Worm (Caenorhabditis elegans) whole organism, L4 larva: Measurements from ENCODE around the gene clec-76.

Source experiments
- D1046.2 ChIP-seq: fragments of 200-800 bp; sonication (Bioruptor generic); IDR thresholded peaks from 2 replicates; pipeline ENCODE4 v1.3.6; 2022; ENCODE audit warnings: missing genetic modification characterization, missing compliant biosample characterization
- F26F4.8 ChIP-seq: fragments of 200-800 bp; sonication (Bioruptor generic); conservative IDR thresholded peaks from 2 replicates; pipeline ENCODE4 v1.3.6; 2022; ENCODE audit warnings: missing genetic modification characterization, missing compliant biosample characterization
- F37D6.2 ChIP-seq: sonication (generic microtip); optimal IDR thresholded peaks from 2 replicates; lab custom pipeline; 2016; ENCODE audit warnings: mild to moderate bottlenecking, missing genetic modification characterization, missing compliant biosample characterization
- F49E8.2 ChIP-seq: sonication (generic microtip); optimal IDR thresholded peaks from 2 replicates; lab custom pipeline; 2016; ENCODE audit warnings: missing compliant biosample characterization, mild to moderate bottlenecking, missing genetic modification characterization, borderline replicate concordance
- R02D3.7 ChIP-seq: fragments of 150-350 bp; sonication (generic microtip); optimal IDR thresholded peaks from 3 replicates; lab custom pipeline; 2014; ENCODE audit warnings: missing biosample characterization, missing genetic modification characterization
- Y105C5A.15 ChIP-seq: fragments of 200-800 bp; sonication (Bioruptor generic); IDR thresholded peaks from 2 replicates; pipeline ENCODE4 v1.3.6; 2022; ENCODE audit warnings: missing genetic modification characterization, missing compliant biosample characterization
- Y48G9A.11 ChIP-seq: fragments of 200-800 bp; sonication (Bioruptor generic); IDR thresholded peaks from 2 replicates; pipeline ENCODE4 v1.3.6; 2022; ENCODE audit warnings: missing genetic modification reagents, missing genetic modification characterization, missing compliant biosample characterization
- Y75B8A.6 ChIP-seq: fragments of 200-800 bp; sonication (Bioruptor generic); IDR thresholded peaks from 2 replicates; pipeline ENCODE4 v1.3.6; 2022; ENCODE audit warnings: missing genetic modification reagents, missing genetic modification characterization, missing compliant biosample characterization
- ZK337.2 ChIP-seq: fragments of 200-800 bp; sonication (Bioruptor generic); IDR thresholded peaks from 2 replicates; pipeline ENCODE4 v1.3.6; 2022; ENCODE audit warnings: missing genetic modification reagents, missing genetic modification characterization, missing compliant biosample characterization
- aha-1 ChIP-seq: fragments of 150-350 bp; peaks from one replicate; lab custom pipeline; 2014; ENCODE audit warnings: missing biosample characterization, missing genetic modification characterization
- attf-4 ChIP-seq: sonication (generic microtip); optimal IDR thresholded peaks from 3 replicates; lab custom pipeline; 2017; ENCODE audit warnings: missing biosample characterization, missing genetic modification characterization
- ceh-20 ChIP-seq: fragments of 200-800 bp; sonication (Bioruptor generic); IDR thresholded peaks from 2 replicates; pipeline ENCODE4 v1.3.6; 2022; ENCODE audit warnings: missing genetic modification reagents, missing genetic modification characterization, missing compliant biosample characterization
- ceh-62 ChIP-seq: sonication (generic microtip); optimal IDR thresholded peaks from 2 replicates; lab custom pipeline; 2017; ENCODE audit warnings: missing biosample characterization, missing genetic modification characterization
- ceh-82 ChIP-seq: sonication (generic microtip); optimal IDR thresholded peaks from 2 replicates; lab custom pipeline; 2017; ENCODE audit warnings: missing biosample characterization, missing genetic modification characterization
- ctbp-1 ChIP-seq: fragments of 200-800 bp; sonication (Bioruptor generic); IDR thresholded peaks from 2 replicates; pipeline ENCODE4 v1.3.6; 2022; ENCODE audit warnings: missing genetic modification reagents, missing genetic modification characterization, missing compliant biosample characterization
- daf-19 ChIP-seq: fragments of 200-800 bp; sonication (Bioruptor generic); conservative IDR thresholded peaks from 2 replicates; pipeline ENCODE4 v1.3.6; 2022; ENCODE audit warnings: missing genetic modification characterization, missing compliant biosample characterization
- dmd-8 ChIP-seq: fragments of 200-800 bp; sonication (Bioruptor generic); IDR thresholded peaks from 2 replicates; pipeline ENCODE4 v1.3.6; 2022; ENCODE audit warnings: missing genetic modification characterization, missing compliant biosample characterization
- dpl-1 ChIP-seq: fragments of 150-350 bp; optimal IDR thresholded peaks from 2 replicates; lab custom pipeline; 2014; ENCODE audit warnings: missing biosample characterization, missing genetic modification reagents, missing genetic modification characterization
- duxl-1 ChIP-seq: sonication (generic microtip); optimal IDR thresholded peaks from 2 replicates; lab custom pipeline; 2016; ENCODE audit warnings: mild to moderate bottlenecking, missing genetic modification characterization, moderate library complexity, missing compliant biosample characterization; ENCODE audit not compliant: poor library complexity
- egl-27 ChIP-seq: sonication (generic microtip); optimal IDR thresholded peaks from 3 replicates; lab custom pipeline; 2017; ENCODE audit warnings: missing biosample characterization, missing genetic modification reagents, missing genetic modification characterization
- gei-8 ChIP-seq: fragments of 200-800 bp; sonication (Bioruptor generic); optimal IDR thresholded peaks from 2 replicates; lab custom pipeline; 2018; ENCODE audit warnings: mild to moderate bottlenecking, missing genetic modification characterization, missing compliant biosample characterization
- hif-1 ChIP-seq, 2 experiments: sonication (generic microtip); optimal IDR thresholded peaks; 2 replicates each; lab custom pipeline; 2016 to 2017; ENCODE audit warnings: missing compliant biosample characterization in 2 of 2, missing genetic modification characterization in 2 of 2, missing genetic modification reagents in 2 of 2, missing genotype in 2 of 2, mild to moderate bottlenecking in 1 of 2
- hlh-30 ChIP-seq: sonication (generic microtip); optimal IDR thresholded peaks from 2 replicates; lab custom pipeline; 2017; ENCODE audit warnings: antibody characterized with exemption, mild to moderate bottlenecking, missing genetic modification characterization, missing compliant biosample characterization; ENCODE audit not compliant: insufficient read depth
- lim-7 ChIP-seq: fragments of 200-800 bp; sonication (Bioruptor generic); IDR thresholded peaks from 2 replicates; pipeline ENCODE4 v1.3.6; 2022; ENCODE audit warnings: missing genetic modification characterization, missing compliant biosample characterization
- lin-13 ChIP-seq: fragments of 150-350 bp; optimal IDR thresholded peaks from 2 replicates; lab custom pipeline; 2014; ENCODE audit warnings: missing biosample characterization, missing genetic modification reagents, missing genetic modification characterization
- lin-15B ChIP-seq: fragments of 150-350 bp; sonication (generic microtip); optimal IDR thresholded peaks from 3 replicates; lab custom pipeline; 2014; ENCODE audit warnings: missing biosample characterization, missing genetic modification characterization
- lin-29 ChIP-seq: fragments of 200-800 bp; sonication (Bioruptor generic); IDR thresholded peaks from 2 replicates; pipeline ENCODE4 v1.3.6; 2022; ENCODE audit warnings: missing genetic modification reagents, missing genetic modification characterization, missing compliant biosample characterization
- lin-38 ChIP-seq: fragments of 200-800 bp; sonication (Bioruptor generic); IDR thresholded peaks from 2 replicates; pipeline ENCODE4 v1.3.6; 2022; ENCODE audit warnings: missing genetic modification reagents, missing genetic modification characterization, missing compliant biosample characterization
- lir-3 ChIP-seq: sonication (generic microtip); optimal IDR thresholded peaks from 2 replicates; lab custom pipeline; 2016; ENCODE audit warnings: mild to moderate bottlenecking, missing genetic modification characterization, missing compliant biosample characterization
- madf-5 ChIP-seq, 2 experiments: fragments of 200-800 bp; sonication (Bioruptor generic); IDR thresholded peaks; 2 replicates each; pipeline ENCODE4 v1.3.6; 2022; ENCODE audit warnings: missing compliant biosample characterization in 2 of 2, missing genetic modification characterization in 2 of 2
- mes-2 ChIP-seq: sonication (generic microtip); optimal IDR thresholded peaks from 2 replicates; lab custom pipeline; 2016; ENCODE audit warnings: missing genotype, mild to moderate bottlenecking, missing genetic modification characterization, missing compliant biosample characterization; ENCODE audit not compliant: poor library complexity, severe bottlenecking
- mxl-2 ChIP-seq: fragments of 200-800 bp; sonication (Bioruptor generic); conservative IDR thresholded peaks from 2 replicates; pipeline ENCODE4 v1.3.6; 2022; ENCODE audit warnings: missing genetic modification reagents, missing genetic modification characterization, missing compliant biosample characterization
- nhr-102 ChIP-seq: sonication (generic microtip); optimal IDR thresholded peaks from 2 replicates; lab custom pipeline; 2016; ENCODE audit warnings: mild to moderate bottlenecking, missing genetic modification characterization, moderate library complexity, missing compliant biosample characterization
- nhr-25 ChIP-seq: sonication (generic microtip); optimal IDR thresholded peaks from 2 replicates; lab custom pipeline; 2017; ENCODE audit warnings: missing genetic modification characterization, mild to moderate bottlenecking, missing compliant biosample characterization, antibody characterized with exemption, moderate library complexity, borderline replicate concordance; ENCODE audit not compliant: insufficient read depth
- nhr-48 ChIP-seq: sonication (generic microtip); optimal IDR thresholded peaks from 2 replicates; lab custom pipeline; 2016; ENCODE audit warnings: mild to moderate bottlenecking, missing genetic modification characterization, missing compliant biosample characterization
- php-3 ChIP-seq: fragments of 200-800 bp; sonication (Bioruptor generic); IDR thresholded peaks from 2 replicates; pipeline ENCODE4 v1.3.6; 2022; ENCODE audit warnings: missing genetic modification reagents, missing genetic modification characterization, missing compliant biosample characterization
- pqm-1 ChIP-seq: sonication (generic microtip); optimal IDR thresholded peaks from 2 replicates; lab custom pipeline; 2017; ENCODE audit warnings: missing biosample characterization, missing genetic modification characterization
- sdz-12 ChIP-seq: fragments of 200-800 bp; sonication (Bioruptor generic); optimal IDR thresholded peaks from 2 replicates; lab custom pipeline; 2018; ENCODE audit warnings: mild to moderate bottlenecking, missing genetic modification characterization, missing compliant biosample characterization
- snpc-1.2 ChIP-seq: fragments of 200-800 bp; sonication (Bioruptor generic); IDR thresholded peaks from 2 replicates; pipeline ENCODE4 v1.3.6; 2022; ENCODE audit warnings: missing genetic modification reagents, missing genetic modification characterization, missing compliant biosample characterization
- snpc-4 ChIP-seq: fragments of 150-350 bp; optimal IDR thresholded peaks from 2 replicates; lab custom pipeline; 2014; ENCODE audit warnings: missing biosample characterization, missing genetic modification characterization
- spr-1 ChIP-seq: sonication (generic microtip); optimal IDR thresholded peaks from 2 replicates; lab custom pipeline; 2016; ENCODE audit warnings: mild to moderate bottlenecking, missing genetic modification characterization, missing compliant biosample characterization
- unc-130 ChIP-seq: sonication (generic microtip); optimal IDR thresholded peaks from 2 replicates; lab custom pipeline; 2016; ENCODE audit warnings: missing genetic modification reagents, missing genetic modification characterization, missing compliant biosample characterization
- unc-39 ChIP-seq: sonication (generic microtip); optimal IDR thresholded peaks from 2 replicates; lab custom pipeline; 2017; ENCODE audit warnings: missing biosample characterization, missing genetic modification characterization
- vab-7 ChIP-seq: fragments of 200-800 bp; sonication (Bioruptor generic); IDR thresholded peaks from 2 replicates; pipeline ENCODE4 v1.3.6; 2022; ENCODE audit warnings: missing genetic modification reagents, missing genetic modification characterization, missing compliant biosample characterization
- zag-1 ChIP-seq: fragments of 150-350 bp; optimal IDR thresholded peaks from 2 replicates; lab custom pipeline; 2014; ENCODE audit warnings: missing biosample characterization, missing genetic modification characterization
- zfp-2 ChIP-seq: sonication (generic microtip); optimal IDR thresholded peaks from 2 replicates; lab custom pipeline; 2016; ENCODE audit warnings: mild to moderate bottlenecking, missing genetic modification characterization, missing compliant biosample characterization
- zip-11 ChIP-seq: fragments of 200-800 bp; sonication (Bioruptor generic); IDR thresholded peaks from 2 replicates; pipeline ENCODE4 v1.3.6; 2022; ENCODE audit warnings: missing genetic modification characterization, missing compliant biosample characterization
- ztf-11 ChIP-seq: fragments of 150-350 bp; optimal IDR thresholded peaks from 2 replicates; lab custom pipeline; 2014; ENCODE audit warnings: missing biosample characterization, missing genetic modification characterization

The clec-76 gene

ce11 chrIV:3981601-3982000 is 16.6 kb downstream of the clec-76 start, which contains the start of gene srh-223:
Gene srh-223, plus strand, starts transcription at chrIV:3981901.
- TF ChIP-seq aha-1 (tag; lab: Kevin White, UChicago) (peak; percentile 64), ZK337.2 (no peak), daf-19 (GFP tag; lab: Robert Waterston, UW) (no peak), egl-27 (no peak)

ce11 chrIV:3988132-3988531 is 23.1 kb downstream of the clec-76 start:
- TF ChIP-seq ceh-82 (no peak), mxl-2 (no peak), aha-1 (tag; lab: Kevin White, UChicago) (peak; percentile 92)

DNA sequence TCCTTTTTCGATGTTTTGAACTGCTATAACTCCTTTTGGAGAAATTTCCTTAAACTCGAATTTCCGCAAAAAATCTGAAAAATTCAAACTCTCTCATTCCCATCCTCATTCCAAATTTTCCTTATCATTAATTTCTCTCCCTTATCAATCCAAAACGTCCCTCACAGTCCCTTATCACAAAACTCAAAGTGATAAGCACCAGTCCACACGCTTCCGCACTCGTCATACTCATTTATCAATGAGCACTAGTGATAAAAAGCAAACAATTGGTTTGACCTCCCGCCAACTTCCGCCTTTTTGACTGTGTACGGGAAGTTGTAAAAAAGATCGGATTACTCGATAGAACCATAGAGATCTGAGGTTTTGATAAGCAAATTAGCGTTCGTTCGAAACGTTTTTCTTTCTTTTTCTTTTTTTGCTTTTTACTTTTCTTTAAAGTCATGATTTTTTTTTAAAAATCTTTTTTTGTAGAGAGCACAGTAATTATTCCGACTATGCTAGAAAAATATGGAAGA is 23.6 kb downstream of the clec-76 start, which contains the start of gene clec-78:
Gene clec-78, plus strand, starts transcription at position 465 of the 515 bp plus-strand sequence.
- TF ChIP-seq lir-3 (tag; lab: Kevin White, UChicago) (no peak), unc-39 (tag; lab: Kevin White, UChicago) (no peak), ceh-82 (no peak), lin-13 (GFP tag; lab: Kevin White, UChicago) (no peak), spr-1 (no peak), Y75B8A.6 (no peak), snpc-1.2 (GFP tag; lab: Robert Waterston, UW) (no peak), zip-11 (GFP tag; lab: Robert Waterston, UW) (no peak), D1046.2 (GFP tag; lab: Robert Waterston, UW) (no peak), lim-7 (no peak), duxl-1 (tag; lab: Kevin White, UChicago) (no peak), lin-29 (no peak), ceh-62 (no peak), hif-1 (tag; optimal IDR thresholded peaks at IDR 0.05; lab: Kevin White, UChicago) (no peak), mes-2 (tag; lab: Kevin White, UChicago) (peak; percentile 40), dmd-8 (no peak), ztf-11 (no peak), gei-8 (GFP tag; lab: Kevin White, UChicago) (no peak), dpl-1 (GFP tag; lab: Kevin White, UChicago) (no peak), madf-5 (GFP tag; IDR thresholded peaks at IDR 0.05; lab: Robert Waterston, UW) (no peak), vab-7 (no peak), snpc-4 (tag; lab: Kevin White, UChicago) (no peak), zfp-2 (tag; lab: Kevin White, UChicago) (no peak), hlh-30 (tag; lab: Kevin White, UChicago) (no peak), nhr-48 (tag; lab: Kevin White, UChicago) (no peak), nhr-25 (tag; lab: Kevin White, UChicago) (no peak), Y48G9A.11 (GFP tag; lab: Robert Waterston, UW) (no peak), F49E8.2 (tag; lab: Kevin White, UChicago) (no peak), ctbp-1 (GFP tag; lab: Robert Waterston, UW) (no peak), nhr-102 (no peak), Y105C5A.15 (no peak), unc-130 (GFP tag; lab: Kevin White, UChicago) (no peak), lin-15B (tag; lab: Kevin White, UChicago) (no peak), zag-1 (tag; lab: Kevin White, UChicago) (no peak), pqm-1 (peak; percentile 99), php-3 (GFP tag; lab: Robert Waterston, UW) (peak; percentile 83), F26F4.8 (GFP tag; lab: Robert Waterston, UW) (no peak), ceh-20 (no peak), sdz-12 (GFP tag; lab: Kevin White, UChicago) (no peak), R02D3.7 (tag; lab: Kevin White, UChicago) (no peak), F37D6.2 (tag; lab: Kevin White, UChicago) (no peak), aha-1 (tag; lab: Kevin White, UChicago) (no peak), attf-4 (tag; lab: Kevin White, UChicago) (no peak), lin-38 (GFP tag; lab: Robert Waterston, UW) (no peak)
